Fruit fly (Drosophila melanogaster): ENCODE measurements around the gene fipi.
A peak's percentile ranks its signal among the peaks of the same experiment; 100 is the strongest.

Gene fipi

DNA sequence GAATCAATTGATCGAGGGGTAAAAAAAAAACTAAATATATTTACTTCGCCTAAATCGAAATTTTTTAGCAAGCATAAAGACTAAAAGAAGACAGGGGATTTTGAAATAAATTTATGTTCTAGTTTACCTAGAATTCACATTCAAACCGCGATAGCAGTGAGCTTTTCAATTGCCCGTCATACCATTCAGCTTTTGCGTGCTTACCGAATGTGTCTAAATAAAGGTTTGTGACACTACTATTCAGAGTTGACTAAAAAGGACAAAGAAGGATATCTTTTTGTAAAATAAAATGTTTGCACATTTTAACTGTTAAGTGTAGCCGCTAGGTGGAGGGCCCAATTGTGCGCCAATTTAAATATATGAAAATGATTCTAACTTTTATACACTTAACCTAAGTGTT is 67.8 kb downstream of the fipi start:
- TF ChIP-seq CG14710 (tag; optimal IDR thresholded peaks at IDR 0.05) (no peak), CG11456 (GFP tag; IDR thresholded peaks at IDR 0.05) (no peak), Ravus (GFP tag; IDR thresholded peaks at IDR 0.05) (no peak), crol (GFP tag; IDR thresholded peaks at IDR 0.05) (no peak), stwl (tag; optimal IDR thresholded peaks at IDR 0.05) (peak; percentile 80), knrl (GFP tag; IDR thresholded peaks at IDR 0.05; ENCODE audit: partially characterized antibody) (peak; percentile 34; the same call in 2 of the 3 replicates), Hey (tag; optimal IDR thresholded peaks at IDR 0.05) (no peak), CG42726 (GFP tag; IDR thresholded peaks at IDR 0.05; ENCODE audit: partially characterized antibody) (peak; percentile 60; the same call in 1 of the 2 replicates), Ets65A (GFP tag) (peak; percentile 64), amos (GFP tag; IDR thresholded peaks at IDR 0.05; ENCODE audit: partially characterized antibody) (peak; percentile 22; the same call in 1 of the 2 replicates), ken (GFP tag; IDR thresholded peaks at IDR 0.05) (no peak), CG6791 (GFP tag; IDR thresholded peaks at IDR 0.05; ENCODE audit: partially characterized antibody) (0 out of 3 replicates have a peak, but pooled peaks have one; percentile 36), CG6854 (GFP tag; optimal IDR thresholded peaks at IDR 0.05) (no peak), Dip3 (GFP tag; optimal IDR thresholded peaks at IDR 0.05) (no peak), CG2116 (GFP tag; optimal IDR thresholded peaks at IDR 0.05) (peak; percentile 32), pita (GFP tag; optimal IDR thresholded peaks at IDR 0.05) (peak; percentile 32), CG12769 (tag; optimal IDR thresholded peaks at IDR 0.05) (no peak), CG3065 (GFP tag; optimal IDR thresholded peaks at IDR 0.05) (no peak), CG7745 (tag; optimal IDR thresholded peaks at IDR 0.05) (no peak), CG11504 (tag; optimal IDR thresholded peaks at IDR 0.05) (peak; percentile 33), CG18599 (GFP tag; optimal IDR thresholded peaks at IDR 0.05) (no peak), slou (GFP tag; optimal IDR thresholded peaks at IDR 0.05) (peak; percentile 8), CTCF (GFP tag; optimal IDR thresholded peaks at IDR 0.05) (peak; percentile 84), nom (GFP tag; optimal IDR thresholded peaks at IDR 0.05) (no peak), CG12155 (GFP tag; optimal IDR thresholded peaks at IDR 0.05) (no peak), esg (GFP tag; conservative IDR thresholded peaks at IDR 0.05) (no peak), CG18262 (tag; optimal IDR thresholded peaks at IDR 0.05) (no peak), CG6272 (GFP tag; IDR thresholded peaks at IDR 0.05) (peak; percentile 12; the same call in 1 of the 2 replicates), vvl (GFP tag; IDR thresholded peaks at IDR 0.05) (no peak), CG32772 (GFP tag; IDR thresholded peaks at IDR 0.05) (no peak), Mrtf (GFP tag; IDR thresholded peaks at IDR 0.05) (no peak), ara (GFP tag; IDR thresholded peaks at IDR 0.05) (0 out of 2 replicates have a peak, but pooled peaks have one; percentile 12), CG18011 (GFP tag; optimal IDR thresholded peaks at IDR 0.05) (peak; percentile 97), CG17359 (tag; optimal IDR thresholded peaks at IDR 0.05) (no peak), CG14860 (GFP tag; IDR thresholded peaks at IDR 0.05; ENCODE audit: partially characterized antibody) (0 out of 3 replicates have a peak, but pooled peaks have one; percentile 12), CG9932 (GFP tag; IDR thresholded peaks at IDR 0.05) (no peak), Dp (GFP tag; optimal IDR thresholded peaks at IDR 0.05) (peak; percentile 33), bsh (GFP tag; optimal IDR thresholded peaks at IDR 0.05) (no peak)

DNA sequence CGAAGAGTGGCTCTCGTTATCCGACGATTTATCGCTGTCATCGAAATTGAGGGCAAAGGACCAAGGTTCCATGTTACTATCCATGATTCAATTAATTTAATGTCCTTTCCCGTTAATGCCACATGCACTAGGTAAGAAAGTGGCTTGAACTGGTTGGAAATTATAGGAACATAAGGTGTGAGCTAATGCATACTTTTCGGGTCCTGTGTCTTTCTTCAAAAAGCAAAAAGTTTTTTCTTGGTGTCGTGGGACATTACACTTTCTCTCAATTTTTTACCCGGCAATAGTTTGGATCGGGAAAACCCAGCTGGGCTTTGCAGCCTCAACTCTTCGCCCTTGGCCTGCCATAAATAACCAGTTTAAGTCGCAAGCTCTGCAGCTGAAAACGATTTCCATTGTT is 92.5 kb downstream of the fipi start, which contains the start of gene Taf12L:
Gene Taf12L (minus strand): TSS at position 101 of the 400 bp plus-strand sequence.
- TF ChIP-seq CG3065 (GFP tag; optimal IDR thresholded peaks at IDR 0.05) = no peak
- no peak for TF ChIP-seq CG9876 (GFP tag; optimal IDR thresholded peaks at IDR 0.05)
- no peak for TF ChIP-seq CG14441 (GFP tag; IDR thresholded peaks at IDR 0.05)
- no peak for TF ChIP-seq CG12769 (tag; optimal IDR thresholded peaks at IDR 0.05)
- TF ChIP-seq CG2116 (GFP tag; optimal IDR thresholded peaks at IDR 0.05) = no peak
- no peak for TF ChIP-seq cas (GFP tag; IDR thresholded peaks at IDR 0.05)
